Fruit fly (Drosophila melanogaster): Measurements from ENCODE around the gene TM9SF2.

TM9SF2 gene

dm6 chr2L:20780768-20781167, 46.7 kb upstream of the TM9SF2 start (continued):
- TF ChIP-seq Usf (GFP tag; optimal IDR thresholded peaks at IDR 0.05), result peak; percentile 30
- peak; percentile 77 for TF ChIP-seq fd64A (GFP tag; optimal IDR thresholded peaks at IDR 0.05)
- TF ChIP-seq h (optimal IDR thresholded peaks at IDR 0.05), result no peak
- TF ChIP-seq NC2α (GFP tag; optimal IDR thresholded peaks at IDR 0.05), result peak; percentile 43
- peak; percentile 68 for TF ChIP-seq CG15601 (tag; optimal IDR thresholded peaks at IDR 0.05)
- TF ChIP-seq zen (tag; optimal IDR thresholded peaks at IDR 0.05), result peak; percentile 67
- peak; percentile 16 for TF ChIP-seq B-H2 (GFP tag; optimal IDR thresholded peaks at IDR 0.05)
- peak; percentile 32 for TF ChIP-seq Jarid2 (GFP tag; optimal IDR thresholded peaks at IDR 0.05)
- TF ChIP-seq CG12744 (GFP tag; optimal IDR thresholded peaks at IDR 0.05), result no peak
- peak; percentile 72 for TF ChIP-seq odd (GFP tag; optimal IDR thresholded peaks at IDR 0.05)
- TF ChIP-seq CG13296 (GFP tag; optimal IDR thresholded peaks at IDR 0.05), result peak; percentile 74
- peak; percentile 33 for TF ChIP-seq tx (GFP tag; optimal IDR thresholded peaks at IDR 0.05)
- no peak for TF ChIP-seq unc-4 (GFP tag; IDR thresholded peaks at IDR 0.05; ENCODE audit: partially characterized antibody)
- TF ChIP-seq chinmo (GFP tag; IDR thresholded peaks at IDR 0.05; ENCODE audit: partially characterized antibody), result no peak
- peak; percentile 71 for TF ChIP-seq YL-1 (GFP tag; optimal IDR thresholded peaks at IDR 0.05)
- TF ChIP-seq exex (tag; optimal IDR thresholded peaks at IDR 0.05), result no peak
- TF ChIP-seq bowl (GFP tag; IDR thresholded peaks at IDR 0.05), result no peak
- no peak for TF ChIP-seq bbx (GFP tag; IDR thresholded peaks at IDR 0.05; ENCODE audit: partially characterized antibody)
- peak; percentile 51 for TF ChIP-seq CG12236 (GFP tag; optimal IDR thresholded peaks at IDR 0.05)
- TF ChIP-seq HLH3B (GFP tag; IDR thresholded peaks at IDR 0.05), result peak; percentile 44; the same call in 1 of the 2 replicates
- no peak for TF ChIP-seq eve (GFP tag; optimal IDR thresholded peaks at IDR 0.05)
- peak; percentile 32 for TF ChIP-seq ems (GFP tag; optimal IDR thresholded peaks at IDR 0.05)
- 0 out of 2 replicates have a peak, but pooled peaks have one; percentile 11 for TF ChIP-seq CG32532 (GFP tag; IDR thresholded peaks at IDR 0.05)
- peak; percentile 72 for TF ChIP-seq onecut (GFP tag; IDR thresholded peaks at IDR 0.05)
- peak; percentile 31 for TF ChIP-seq p53 (GFP tag; optimal IDR thresholded peaks at IDR 0.05)
- peak; percentile 39 for TF ChIP-seq grau (tag; optimal IDR thresholded peaks at IDR 0.05)
- TF ChIP-seq fd3F (GFP tag; optimal IDR thresholded peaks at IDR 0.05), result peak; percentile 56
- peak; percentile 59; the same call in 1 of the 3 replicates for TF ChIP-seq CG3726 (GFP tag; IDR thresholded peaks at IDR 0.05)
- no peak for TF ChIP-seq knrl (GFP tag; IDR thresholded peaks at IDR 0.05; ENCODE audit: partially characterized antibody)
- peak; percentile 53 for TF ChIP-seq Atf6 (GFP tag; IDR thresholded peaks at IDR 0.05)
- peak; percentile 13 for TF ChIP-seq CG3838 (GFP tag; optimal IDR thresholded peaks at IDR 0.05)
- TF ChIP-seq salm (tag; optimal IDR thresholded peaks at IDR 0.05), result peak; percentile 51
- TF ChIP-seq al (GFP tag; IDR thresholded peaks at IDR 0.05), result no peak
- TF ChIP-seq cad (GFP tag; optimal IDR thresholded peaks at IDR 0.05), result no peak
- 0 out of 2 replicates have a peak, but pooled peaks have one; percentile 11 for TF ChIP-seq CG17612 (GFP tag; IDR thresholded peaks at IDR 0.05)
- TF ChIP-seq pum (GFP tag; optimal IDR thresholded peaks at IDR 0.05), result peak; percentile 2
- peak; percentile 48 for TF ChIP-seq eyg (GFP tag; optimal IDR thresholded peaks at IDR 0.05)
- TF ChIP-seq klu (GFP tag; IDR thresholded peaks at IDR 0.05), result no peak
- TF ChIP-seq scrt (GFP tag; optimal IDR thresholded peaks at IDR 0.05), result peak; percentile 76
- TF ChIP-seq pzg (GFP tag; optimal IDR thresholded peaks at IDR 0.05), result no peak
- peak; percentile 14 to 49 for TF ChIP-seq chif (GFP tag; optimal IDR thresholded peaks at IDR 0.05)
- no peak for TF ChIP-seq Ets97D (GFP tag; optimal IDR thresholded peaks at IDR 0.05)
- no peak; the same call in 1 of the 2 replicates for TF ChIP-seq gt (GFP tag; IDR thresholded peaks at IDR 0.05)
- TF ChIP-seq CoRest (tag; optimal IDR thresholded peaks at IDR 0.05), result peak; percentile 36
- peak; percentile 13 for TF ChIP-seq CG1602 (GFP tag; optimal IDR thresholded peaks at IDR 0.05)
- peak; percentile 31 for TF ChIP-seq Fer2 (tag; optimal IDR thresholded peaks at IDR 0.05)
- TF ChIP-seq CG18599 (GFP tag; optimal IDR thresholded peaks at IDR 0.05), result peak; percentile 87
- no peak for TF ChIP-seq prd (optimal IDR thresholded peaks at IDR 0.05)
- peak; percentile 66 for TF ChIP-seq prd (GFP tag; IDR thresholded peaks at IDR 0.05)
- TF ChIP-seq lbe (GFP tag; optimal IDR thresholded peaks at IDR 0.05), result peak; percentile 14
- TF ChIP-seq ase (GFP tag; IDR thresholded peaks at IDR 0.05), result 0 out of 3 replicates have a peak, but pooled peaks have one; percentile 12
- no peak for TF ChIP-seq chn (GFP tag; optimal IDR thresholded peaks at IDR 0.05)
